Fruit fly (Drosophila melanogaster): ENCODE data around the gene CG8112.

CG8112 gene

DNA sequence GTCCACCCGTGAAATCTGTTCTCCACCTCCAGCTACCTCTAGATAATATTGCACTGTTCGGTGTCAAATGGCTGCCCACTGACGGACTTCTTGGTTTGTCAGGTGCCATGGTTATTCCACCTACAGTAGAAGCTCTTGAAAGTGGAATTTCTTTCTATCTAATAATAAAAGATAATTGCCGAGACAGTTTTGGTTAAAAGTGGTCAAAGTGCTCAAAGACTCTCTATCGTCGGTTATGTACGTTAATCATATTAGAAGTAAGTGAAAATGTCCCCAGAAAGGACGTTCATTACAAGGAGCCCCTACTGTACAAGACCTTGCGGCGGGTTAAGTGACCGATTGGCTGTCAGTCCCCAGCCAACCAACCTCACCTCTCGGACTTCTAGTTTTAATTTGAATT is 31.5 kb downstream of the CG8112 start (continued):
- TF ChIP-seq Sox102F (GFP tag; optimal IDR thresholded peaks at IDR 0.05): peak; percentile 64
- TF ChIP-seq Eip75B (GFP tag; optimal IDR thresholded peaks at IDR 0.05): peak; percentile 43
- TF ChIP-seq Sox15 (GFP tag; optimal IDR thresholded peaks at IDR 0.05): peak; percentile 23
- peak; percentile 41 for TF ChIP-seq CG8632 (GFP tag; optimal IDR thresholded peaks at IDR 0.05)
- peak; percentile 54 for TF ChIP-seq CG3919 (GFP tag; optimal IDR thresholded peaks at IDR 0.05)
- TF ChIP-seq Met (GFP tag; optimal IDR thresholded peaks at IDR 0.05): peak; percentile 69
- TF ChIP-seq CG10669 (GFP tag; optimal IDR thresholded peaks at IDR 0.05): peak; percentile 1
- peak; percentile 30 for TF ChIP-seq Eip78C (GFP tag)
- TF ChIP-seq cyc (GFP tag; optimal IDR thresholded peaks at IDR 0.05): peak; percentile 47
- TF ChIP-seq Sox14 (GFP tag; optimal IDR thresholded peaks at IDR 0.05): peak; percentile 73
- TF ChIP-seq achi (GFP tag; optimal IDR thresholded peaks at IDR 0.05): peak; percentile 40
- TF ChIP-seq Ets96B (tag; optimal IDR thresholded peaks at IDR 0.05): peak; percentile 20
- peak; percentile 70 for TF ChIP-seq CG6163 (GFP tag; IDR thresholded peaks at IDR 0.05)
- no peak for TF ChIP-seq CG9139 (GFP tag; optimal IDR thresholded peaks at IDR 0.05)
- TF ChIP-seq CG6276 (GFP tag; optimal IDR thresholded peaks at IDR 0.05): peak; percentile 4
- TF ChIP-seq CG32006 (GFP tag; optimal IDR thresholded peaks at IDR 0.05): peak; percentile 48
- peak; percentile 37 for TF ChIP-seq CG10631 (GFP tag; optimal IDR thresholded peaks at IDR 0.05)
- no peak for TF ChIP-seq CG6854 (GFP tag; optimal IDR thresholded peaks at IDR 0.05)
- TF ChIP-seq CG31627 (GFP tag; optimal IDR thresholded peaks at IDR 0.05): peak; percentile 60
- no peak for TF ChIP-seq Hr38 (GFP tag; optimal IDR thresholded peaks at IDR 0.05)
- TF ChIP-seq dac (GFP tag; optimal IDR thresholded peaks at IDR 0.05): no peak
- peak; percentile 2 for TF ChIP-seq CG11762 (GFP tag; optimal IDR thresholded peaks at IDR 0.05; ENCODE audit: insufficient read depth)
- peak; percentile 54 for TF ChIP-seq vri (GFP tag; optimal IDR thresholded peaks at IDR 0.05)
- no peak for TF ChIP-seq fd59A (GFP tag; optimal IDR thresholded peaks at IDR 0.05)
- TF ChIP-seq CG4318 (GFP tag; optimal IDR thresholded peaks at IDR 0.05): no peak
- TF ChIP-seq esn (GFP tag; optimal IDR thresholded peaks at IDR 0.05): peak; percentile 62
- TF ChIP-seq Lpt (GFP tag; optimal IDR thresholded peaks at IDR 0.05): no peak
- peak; percentile 2 for TF ChIP-seq spab (GFP tag; optimal IDR thresholded peaks at IDR 0.05)
- peak; percentile 63 for TF ChIP-seq CG15336 (GFP tag; IDR thresholded peaks at IDR 0.05)
- no peak for TF ChIP-seq ss (GFP tag; optimal IDR thresholded peaks at IDR 0.05)
- TF ChIP-seq CG11294 (GFP tag; IDR thresholded peaks at IDR 0.05): peak; percentile 38; the same call in 1 of the 2 replicates
- TF ChIP-seq Smox (GFP tag; optimal IDR thresholded peaks at IDR 0.05): peak; percentile 61
- TF ChIP-seq Hr39 (GFP tag; optimal IDR thresholded peaks at IDR 0.05): peak; percentile 71
- peak; percentile 40 for TF ChIP-seq topi (GFP tag; optimal IDR thresholded peaks at IDR 0.05)

DNA sequence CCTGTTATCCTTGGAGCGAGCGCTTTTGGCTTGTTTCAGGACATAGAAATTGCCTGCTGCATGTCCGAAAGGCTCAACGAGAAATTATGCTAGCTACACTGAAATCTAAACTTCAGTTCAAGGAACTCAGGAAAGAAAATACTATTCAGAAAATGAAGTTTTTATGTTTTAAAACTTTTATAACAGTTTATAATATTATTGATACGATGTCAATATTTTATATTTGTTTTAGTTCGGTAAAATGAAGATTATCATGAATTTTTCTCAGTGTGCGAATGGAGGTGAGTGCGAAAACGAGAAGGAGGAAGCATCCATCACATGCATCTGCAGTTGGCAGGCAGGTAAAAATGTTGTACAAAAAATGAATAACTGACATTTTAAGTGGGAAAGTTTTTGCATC is 33.6 kb downstream of the CG8112 start:
- TF ChIP-seq Hr4 (GFP tag; optimal IDR thresholded peaks at IDR 0.05) (peak; percentile 88), CG6854 (GFP tag; optimal IDR thresholded peaks at IDR 0.05) (peak; percentile 33), CG8119 (GFP tag; IDR thresholded peaks at IDR 0.05) (peak; percentile 85), CG8632 (GFP tag; optimal IDR thresholded peaks at IDR 0.05) (peak; percentile 79), Lpt (GFP tag; optimal IDR thresholded peaks at IDR 0.05) (peak; percentile 39), Met (GFP tag; optimal IDR thresholded peaks at IDR 0.05) (peak; percentile 89), CG15336 (GFP tag; IDR thresholded peaks at IDR 0.05) (peak; percentile 88), Ets21C (GFP tag; optimal IDR thresholded peaks at IDR 0.05) (peak; percentile 46), CG4318 (GFP tag; optimal IDR thresholded peaks at IDR 0.05) (peak; percentile 58), Sox102F (GFP tag; optimal IDR thresholded peaks at IDR 0.05) (peak; percentile 81), svp (GFP tag) (peak; percentile 93), Sox15 (GFP tag; optimal IDR thresholded peaks at IDR 0.05) (peak; percentile 68), Eip78C (GFP tag) (peak; percentile 96), CG32006 (GFP tag; optimal IDR thresholded peaks at IDR 0.05) (peak; percentile 86), Ets96B (tag; optimal IDR thresholded peaks at IDR 0.05) (peak; percentile 82), salr (GFP tag; optimal IDR thresholded peaks at IDR 0.05) (peak; percentile 36 to 73), CG7368 (GFP tag; optimal IDR thresholded peaks at IDR 0.05) (peak; percentile 69), Eip93F (GFP tag; optimal IDR thresholded peaks at IDR 0.05) (no peak), fkh (GFP tag; optimal IDR thresholded peaks at IDR 0.05) (no peak), net (GFP tag; optimal IDR thresholded peaks at IDR 0.05) (peak; percentile 85), ss (GFP tag; optimal IDR thresholded peaks at IDR 0.05) (peak; percentile 40 to 82), OdsH (GFP tag; optimal IDR thresholded peaks at IDR 0.05) (peak; percentile 84), CG16779 (tag; optimal IDR thresholded peaks at IDR 0.05) (peak; percentile 24), CG6276 (GFP tag; optimal IDR thresholded peaks at IDR 0.05) (peak; percentile 79), CG6808 (GFP tag; optimal IDR thresholded peaks at IDR 0.05) (peak; percentile 69), CG6792 (GFP tag; optimal IDR thresholded peaks at IDR 0.05) (peak; percentile 79), CG10669 (GFP tag; optimal IDR thresholded peaks at IDR 0.05) (peak; percentile 79), fd85E (GFP tag; optimal IDR thresholded peaks at IDR 0.05) (peak; percentile 51), CG8319 (GFP tag; optimal IDR thresholded peaks at IDR 0.05) (peak; percentile 73), spab (GFP tag; optimal IDR thresholded peaks at IDR 0.05) (peak; percentile 69), Eip75B (GFP tag; optimal IDR thresholded peaks at IDR 0.05) (peak; percentile 82)
